Worm (Caenorhabditis elegans): ENCODE measurements around the gene phf-34.

DNA sequence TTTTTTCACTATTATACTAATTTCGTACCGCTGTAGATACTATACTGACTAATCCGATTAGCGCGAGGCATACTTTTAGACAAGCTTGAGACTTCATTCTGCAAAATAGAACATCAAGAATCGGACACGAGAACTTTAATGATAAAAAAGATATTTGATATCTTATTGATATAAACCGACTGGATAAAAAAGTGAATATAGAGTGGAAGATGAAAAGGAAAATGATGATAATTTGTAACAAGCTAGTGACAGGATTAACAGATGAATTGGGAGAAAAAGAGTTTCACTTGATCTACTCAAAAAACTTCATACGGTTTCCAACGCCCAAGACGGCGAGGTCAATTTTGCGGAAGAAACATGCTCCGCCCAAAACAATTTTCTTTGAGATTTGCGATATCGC, 49.7 kb upstream of the phf-34 start, which contains the start of gene nas-37:
- TF ChIP-seq T26A8.4 (GFP tag; IDR thresholded peaks at IDR 0.05) (no peak), lin-15B (tag; optimal IDR thresholded peaks at IDR 0.05) (no peak), lsy-2 (tag; optimal IDR thresholded peaks at IDR 0.05) (no peak), unc-130 (GFP tag; optimal IDR thresholded peaks at IDR 0.05) (no peak), Y48G9A.11 (GFP tag; IDR thresholded peaks at IDR 0.05) (no peak), hlh-30 (tag; optimal IDR thresholded peaks at IDR 0.05; ENCODE audit: insufficient read depth) (no peak), ama-1 (optimal IDR thresholded peaks at IDR 0.05) (no peak)

All from whole organism, L4 larva.